Worm (Caenorhabditis elegans) whole organism, L4 larva: ENCODE data around the gene Y62H9A.4.

Experiments used
- aly-2 ChIP-seq: sonication (generic microtip); optimal IDR thresholded peaks from 2 replicates; lab custom pipeline; 2018; ENCODE audit warnings: missing biosample characterization, missing genetic modification characterization
- arid-1 ChIP-seq: fragments of 200-800 bp; sonication (Bioruptor generic); conservative IDR thresholded peaks from 2 replicates; pipeline ENCODE4 v1.3.6; 2022; ENCODE audit warnings: missing genetic modification reagents, missing genetic modification characterization, missing compliant biosample characterization
- jun-1 ChIP-seq: fragments of 150-350 bp; optimal IDR thresholded peaks from 2 replicates; lab custom pipeline; 2014; ENCODE audit warnings: missing biosample characterization, missing genetic modification reagents, missing genetic modification characterization
- lin-1 ChIP-seq: fragments of 200-800 bp; sonication (Bioruptor generic); IDR thresholded peaks from 2 replicates; pipeline ENCODE4 v1.3.6; 2022; ENCODE audit warnings: missing genetic modification reagents, missing genetic modification characterization, missing compliant biosample characterization
- madf-5 ChIP-seq, 2 experiments: fragments of 200-800 bp; sonication (Bioruptor generic); IDR thresholded peaks; 2 replicates each; pipeline ENCODE4 v1.3.6; 2022; ENCODE audit warnings: missing compliant biosample characterization in 2 of 2, missing genetic modification characterization in 2 of 2
- nhr-28 ChIP-seq: fragments of 150-350 bp; optimal IDR thresholded peaks from 2 replicates; lab custom pipeline; 2014; ENCODE audit warnings: missing biosample characterization, missing genetic modification characterization
- nhr-76 ChIP-seq: fragments of 150-350 bp; optimal IDR thresholded peaks from 2 replicates; lab custom pipeline; 2014; ENCODE audit warnings: missing biosample characterization, missing genetic modification characterization
- pha-4 ChIP-seq, 2 experiments: fragments of 150-350 bp in 1 of 2; fragments of 200-800 bp in 1 of 2; sonication (Bioruptor generic) in 1 of 2; IDR thresholded peaks in 1 of 2; optimal IDR thresholded peaks in 1 of 2; 2 replicates each; pipeline versions ENCODE4 v1.3.6 to Lab custom; 2014 to 2022; ENCODE audit warnings: missing genetic modification characterization in 2 of 2, missing genetic modification reagents in 2 of 2, missing biosample characterization in 1 of 2, missing compliant biosample characterization in 1 of 2
- php-3 ChIP-seq: fragments of 200-800 bp; sonication (Bioruptor generic); IDR thresholded peaks from 2 replicates; pipeline ENCODE4 v1.3.6; 2022; ENCODE audit warnings: missing genetic modification reagents, missing genetic modification characterization, missing compliant biosample characterization
- skn-1 ChIP-seq: fragments of 150-350 bp; optimal IDR thresholded peaks from 2 replicates; lab custom pipeline; 2014; ENCODE audit warnings: missing biosample characterization, missing genetic modification characterization
- snpc-1.2 ChIP-seq: fragments of 200-800 bp; sonication (Bioruptor generic); IDR thresholded peaks from 2 replicates; pipeline ENCODE4 v1.3.6; 2022; ENCODE audit warnings: missing genetic modification reagents, missing genetic modification characterization, missing compliant biosample characterization
- unc-39 ChIP-seq: sonication (generic microtip); optimal IDR thresholded peaks from 2 replicates; lab custom pipeline; 2017; ENCODE audit warnings: missing biosample characterization, missing genetic modification characterization
- unc-62 ChIP-seq, 3 experiments: fragments of 150-350 bp in 1 of 3; sonication (generic microtip); optimal IDR thresholded peaks in 2 of 3; peaks in 1 of 3; 1 replicate in 1 of 3; 2 replicates in 2 of 3; lab custom pipeline; 2014 to 2017; ENCODE audit warnings: missing biosample characterization in 3 of 3, missing genetic modification characterization in 3 of 3, missing genetic modification reagents in 3 of 3, missing genotype in 1 of 3
- ztf-11 ChIP-seq: fragments of 150-350 bp; optimal IDR thresholded peaks from 2 replicates; lab custom pipeline; 2014; ENCODE audit warnings: missing biosample characterization, missing genetic modification characterization

DNA sequence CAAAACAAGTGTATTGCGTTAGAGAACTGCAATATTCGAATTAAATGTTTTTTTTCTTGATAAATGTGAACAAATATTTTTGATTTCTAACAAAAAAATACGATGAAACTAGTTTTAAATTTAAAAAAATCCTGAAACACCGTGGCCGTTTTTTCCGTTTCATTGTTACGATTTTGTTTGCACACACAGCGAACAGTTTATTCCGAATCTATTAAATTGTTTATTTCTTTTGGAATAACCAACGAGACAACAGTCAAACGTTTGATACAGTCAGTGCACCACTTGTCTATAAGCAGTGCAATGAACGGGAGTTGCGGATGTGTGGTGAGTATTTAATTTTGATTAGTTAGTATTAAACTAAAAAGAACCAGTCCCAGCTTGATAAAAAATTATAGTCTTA, 36.8 kb downstream of the Y62H9A.4 start, which contains the start of gene Y62H9A.13:
- TF ChIP-seq jun-1 = no peak
- TF ChIP-seq unc-62 (GFP tag; optimal IDR thresholded peaks at IDR 0.05 in 1 of 2; lab: Kevin White, UChicago) = no peak
- TF ChIP-seq unc-62 (tag; optimal IDR thresholded peaks at IDR 0.05; lab: Kevin White, UChicago) = no peak
- TF ChIP-seq skn-1 (tag; lab: Kevin White, UChicago) = no peak
- TF ChIP-seq aly-2 (tag; lab: Kevin White, UChicago) = no peak
- TF ChIP-seq arid-1 = no peak
- TF ChIP-seq unc-39 (tag; lab: Kevin White, UChicago) = no peak
- no peak for TF ChIP-seq pha-4 (GFP tag; IDR thresholded peaks at IDR 0.05; lab: Robert Waterston, UW)
- TF ChIP-seq pha-4 (tag; optimal IDR thresholded peaks at IDR 0.05; lab: Kevin White, UChicago) = no peak
- no peak for TF ChIP-seq nhr-28 (tag; lab: Kevin White, UChicago)
- TF ChIP-seq nhr-76 (tag; lab: Kevin White, UChicago) = no peak
- no peak for TF ChIP-seq lin-1 (GFP tag; lab: Robert Waterston, UW)
- TF ChIP-seq snpc-1.2 = no peak
- no peak for TF ChIP-seq ztf-11 (tag; lab: Kevin White, UChicago)
- TF ChIP-seq php-3 (GFP tag; lab: Robert Waterston, UW) = no peak
- no peak for TF ChIP-seq madf-5 (GFP tag; IDR thresholded peaks at IDR 0.05; lab: Robert Waterston, UW)
